Worm (Caenorhabditis elegans) whole organism, young adult: ENCODE data around the gene H08M01.1.

ENCODE experiments used
- B0261.1 ChIP-seq: sonication (generic microtip); optimal IDR thresholded peaks from 2 replicates; lab custom pipeline; 2016; ENCODE audit warnings: mild to moderate bottlenecking, missing genetic modification characterization, moderate library complexity, missing compliant biosample characterization
- D2030.7 ChIP-seq: fragments of 200-800 bp; sonication (Bioruptor generic); IDR thresholded peaks from 2 replicates; pipeline ENCODE4 v1.3.6; 2022; ENCODE audit warnings: missing genetic modification reagents, missing genetic modification characterization, missing compliant biosample characterization
- F49E8.2 ChIP-seq: sonication (generic microtip); optimal IDR thresholded peaks from 3 replicates; lab custom pipeline; 2017; ENCODE audit warnings: missing genetic modification characterization, mild to moderate bottlenecking, missing compliant biosample characterization, antibody characterized with exemption, moderate library complexity; ENCODE audit not compliant: insufficient read depth
- F55B11.4 ChIP-seq: sonication (generic microtip); optimal IDR thresholded peaks from 2 replicates; lab custom pipeline; 2016; ENCODE audit warnings: missing compliant biosample characterization, missing genetic modification characterization, borderline replicate concordance; ENCODE audit not compliant: insufficient read depth
- Y53G8AR.9 ChIP-seq: fragments of 200-800 bp; sonication (Bioruptor generic); conservative IDR thresholded peaks from 2 replicates; pipeline ENCODE4 v1.3.6; 2022; ENCODE audit warnings: missing genetic modification reagents, missing genetic modification characterization, missing compliant biosample characterization
- ama-1 ChIP-seq, 3 experiments: fragments of 150-350 bp in 1 of 3; sonication (generic microtip) in 2 of 3; optimal IDR thresholded peaks; 2 replicates each; lab custom pipeline; 2014 to 2018; ENCODE audit warnings: missing biosample characterization in 2 of 3, missing genetic modification characterization in 2 of 3, missing genetic modification reagents in 2 of 3
- aptf-2 ChIP-seq: fragments of 200-800 bp; sonication (Bioruptor generic); conservative IDR thresholded peaks from 2 replicates; pipeline ENCODE4 v1.3.6; 2022; ENCODE audit warnings: missing genetic modification reagents, missing genetic modification characterization, missing compliant biosample characterization
- ceh-91 ChIP-seq: fragments of 200-800 bp; sonication (Bioruptor generic); IDR thresholded peaks from 2 replicates; pipeline ENCODE4 v1.3.6; 2022; ENCODE audit warnings: missing genetic modification reagents, missing genetic modification characterization, missing compliant biosample characterization
- dpl-1 ChIP-seq: fragments of 150-350 bp; optimal IDR thresholded peaks from 2 replicates; lab custom pipeline; 2014; ENCODE audit warnings: missing biosample characterization, missing genetic modification reagents, missing genetic modification characterization
- hsf-1 ChIP-seq: fragments of 200-800 bp; sonication (Bioruptor generic); IDR thresholded peaks from 2 replicates; pipeline ENCODE4 v1.3.6; 2022; ENCODE audit warnings: missing genetic modification reagents, missing genetic modification characterization, missing compliant biosample characterization
- lin-40 ChIP-seq: sonication (generic microtip); optimal IDR thresholded peaks from 2 replicates; lab custom pipeline; 2016; ENCODE audit warnings: missing genetic modification characterization, mild to moderate bottlenecking, missing compliant biosample characterization, missing genotype, missing genetic modification reagents
- lir-1 ChIP-seq: fragments of 200-800 bp; sonication (Bioruptor generic); conservative IDR thresholded peaks from 2 replicates; pipeline ENCODE4 v1.3.6; 2022; ENCODE audit warnings: missing genetic modification reagents, missing genetic modification characterization, missing compliant biosample characterization
- pha-4 ChIP-seq: fragments of 150-350 bp; sonication (generic microtip); optimal IDR thresholded peaks from 2 replicates; lab custom pipeline; 2014; ENCODE audit warnings: missing biosample characterization, missing genetic modification reagents, missing genetic modification characterization
- unc-62 ChIP-seq: fragments of 150-350 bp; optimal IDR thresholded peaks from 2 replicates; lab custom pipeline; 2014; ENCODE audit warnings: missing biosample characterization, missing genetic modification reagents, missing genetic modification characterization

DNA sequence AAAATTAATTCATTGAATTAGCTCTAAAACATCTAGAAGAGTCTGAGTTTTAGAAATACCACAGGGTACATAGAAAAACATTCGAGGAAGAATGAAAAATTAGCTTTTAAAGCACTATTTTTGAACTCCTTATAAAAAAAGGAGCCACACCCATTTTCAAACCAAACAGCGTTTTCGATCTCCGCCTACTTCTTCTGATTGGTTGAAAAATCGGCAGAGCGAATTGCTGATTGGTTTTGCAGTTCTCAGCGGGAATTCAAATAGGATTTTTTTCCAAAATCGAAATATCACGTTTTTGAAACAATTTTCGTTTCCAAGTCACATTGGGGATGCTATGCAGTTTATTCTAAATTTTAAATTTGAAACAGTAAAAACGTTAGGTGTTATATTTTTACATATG is 41.9 kb upstream of the H08M01.1 start:
- TF ChIP-seq D2030.7 (GFP tag; lab: Robert Waterston, UW): no peak
- no peak for TF ChIP-seq dpl-1 (GFP tag; lab: Kevin White, UChicago)
- no peak for TF ChIP-seq ceh-91
- no peak for TF ChIP-seq lin-40 (tag; lab: Kevin White, UChicago)
- TF ChIP-seq F55B11.4 (tag; lab: Kevin White, UChicago): no peak
- no peak for TF ChIP-seq Y53G8AR.9
- TF ChIP-seq F49E8.2 (tag; lab: Kevin White, UChicago): no peak
- TF ChIP-seq lir-1 (GFP tag; lab: Robert Waterston, UW): no peak
- no peak for TF ChIP-seq ama-1 (optimal IDR thresholded peaks at IDR 0.05; lab: Kevin White, UChicago)
- TF ChIP-seq ama-1 (GFP tag; optimal IDR thresholded peaks at IDR 0.05; lab: Kevin White, UChicago): no peak
- no peak for TF ChIP-seq unc-62 (GFP tag; lab: Kevin White, UChicago)
- TF ChIP-seq pha-4: no peak
- TF ChIP-seq hsf-1: no peak
- TF ChIP-seq aptf-2 (GFP tag; lab: Robert Waterston, UW): no peak
- no peak for TF ChIP-seq B0261.1
